Comparison of ENCODE assay signal across 1 fruit fly cellular context in genomic region chrX:6662876-6663551, dm6.
TF ChIP-seq lines count a peak whose summit lies in the region.

No protein-coding gene starts in this region.

TF ChIP-seq in whole organism, embryonic, 481 proteins besides CTCF, POLR2A, EP300 and RAD21 (continued from another document):
- no peak for TF ChIP-seq wor (GFP tag; IDR thresholded peaks at IDR 0.05; lab: Robert Waterston, UW)
- TF ChIP-seq Dip2 (GFP tag; IDR thresholded peaks at IDR 0.05; lab: Robert Waterston, UW) = no peak
- no peak for TF ChIP-seq CG7928 (GFP tag; optimal IDR thresholded peaks at IDR 0.05; lab: Kevin White, UChicago)
- TF ChIP-seq lab (GFP tag; optimal IDR thresholded peaks at IDR 0.05; lab: Kevin White, UChicago) = peak; percentile 58
- no peak for TF ChIP-seq hkb (optimal IDR thresholded peaks at IDR 0.05; lab: Kevin White, UChicago)
- TF ChIP-seq hkb (GFP tag; IDR thresholded peaks at IDR 0.05; lab: Robert Waterston, UW) = peak; percentile 52
- TF ChIP-seq slbo (GFP tag; IDR thresholded peaks at IDR 0.05; lab: Robert Waterston, UW) = peak; percentile 65
- TF ChIP-seq ash1 (GFP tag; optimal IDR thresholded peaks at IDR 0.05; lab: Kevin White, UChicago) = no peak
- TF ChIP-seq ato (GFP tag; IDR thresholded peaks at IDR 0.05; lab: Robert Waterston, UW; ENCODE audit: partially characterized antibody) = no peak
- peak; percentile 37 for TF ChIP-seq CG8944 (GFP tag; optimal IDR thresholded peaks at IDR 0.05; lab: Kevin White, UChicago)
- TF ChIP-seq sna (GFP tag; IDR thresholded peaks at IDR 0.05; lab: Robert Waterston, UW; ENCODE audit: partially characterized antibody) = no peak
- no peak for TF ChIP-seq br (optimal IDR thresholded peaks at IDR 0.05; lab: Kevin White, UChicago)
- TF ChIP-seq otp (GFP tag; IDR thresholded peaks at IDR 0.05; lab: Robert Waterston, UW) = peak; percentile 52; the same call in 1 of the 3 replicates
- peak; percentile 19 for TF ChIP-seq CG17359 (tag; optimal IDR thresholded peaks at IDR 0.05; lab: Kevin White, UChicago)
- peak; percentile 56 for TF ChIP-seq CG15269 (tag; optimal IDR thresholded peaks at IDR 0.05; lab: Kevin White, UChicago)
- TF ChIP-seq az2 (GFP tag; optimal IDR thresholded peaks at IDR 0.05; lab: Kevin White, UChicago) = no peak
- TF ChIP-seq CG7357 (GFP tag; IDR thresholded peaks at IDR 0.05; lab: Robert Waterston, UW) = no peak
- TF ChIP-seq CG10366 (GFP tag; IDR thresholded peaks at IDR 0.05; lab: Robert Waterston, UW) = peak; percentile 24; the same call in 1 of the 2 replicates
- TF ChIP-seq ttk (GFP tag; IDR thresholded peaks at IDR 0.05; lab: Robert Waterston, UW) = peak; percentile 35; the same call in 1 of the 2 replicates
- TF ChIP-seq ac (GFP tag; optimal IDR thresholded peaks at IDR 0.05; lab: Kevin White, UChicago) = no peak
- TF ChIP-seq Bdp1 (GFP tag; optimal IDR thresholded peaks at IDR 0.05; lab: Kevin White, UChicago) = no peak
- TF ChIP-seq CG14441 (GFP tag; IDR thresholded peaks at IDR 0.05; lab: Robert Waterston, UW) = peak; percentile 93
- TF ChIP-seq Atf-2 (GFP tag; optimal IDR thresholded peaks at IDR 0.05; lab: Kevin White, UChicago) = peak; percentile 15
- peak; percentile 26 for TF ChIP-seq phol (tag; optimal IDR thresholded peaks at IDR 0.05; lab: Kevin White, UChicago)
- TF ChIP-seq dysf (GFP tag; IDR thresholded peaks at IDR 0.05; lab: Robert Waterston, UW) = peak; percentile 70
- peak; percentile 38; the same call in 1 of the 2 replicates for TF ChIP-seq ranshi (GFP tag; IDR thresholded peaks at IDR 0.05; lab: Robert Waterston, UW)
- TF ChIP-seq yki (optimal IDR thresholded peaks at IDR 0.05; lab: Kevin White, UChicago) = no peak
- no peak for TF ChIP-seq ERR (GFP tag; optimal IDR thresholded peaks at IDR 0.05; lab: Kevin White, UChicago)
- TF ChIP-seq bsh (GFP tag; optimal IDR thresholded peaks at IDR 0.05; lab: Kevin White, UChicago) = peak in 1 of 2 experiments; percentile 8
- TF ChIP-seq NC2β (GFP tag; optimal IDR thresholded peaks at IDR 0.05; lab: Kevin White, UChicago) = no peak
- no peak for TF ChIP-seq chinmo (GFP tag; IDR thresholded peaks at IDR 0.05; lab: Robert Waterston, UW; ENCODE audit: partially characterized antibody)
- no peak for TF ChIP-seq CG4730 (GFP tag; IDR thresholded peaks at IDR 0.05; lab: Robert Waterston, UW)
- TF ChIP-seq CG6854 (GFP tag; optimal IDR thresholded peaks at IDR 0.05; lab: Kevin White, UChicago) = no peak
- peak; percentile 48 for TF ChIP-seq pho (GFP tag; optimal IDR thresholded peaks at IDR 0.05; lab: Kevin White, UChicago)
- TF ChIP-seq bowl (GFP tag; IDR thresholded peaks at IDR 0.05; lab: Robert Waterston, UW) = no peak
- no peak for TF ChIP-seq CG10959 (GFP tag; IDR thresholded peaks at IDR 0.05; lab: Robert Waterston, UW)
- TF ChIP-seq fd3F (GFP tag; optimal IDR thresholded peaks at IDR 0.05; lab: Kevin White, UChicago) = peak; percentile 35
- peak; percentile 31 for TF ChIP-seq Asciz (GFP tag; optimal IDR thresholded peaks at IDR 0.05; lab: Kevin White, UChicago)
- no peak for TF ChIP-seq hth (optimal IDR thresholded peaks at IDR 0.05; lab: Kevin White, UChicago)
- TF ChIP-seq NfI (GFP tag; optimal IDR thresholded peaks at IDR 0.05; lab: Kevin White, UChicago) = peak; percentile 31
- TF ChIP-seq al (GFP tag; IDR thresholded peaks at IDR 0.05; lab: Robert Waterston, UW) = peak; percentile 49; the same call in 1 of the 2 replicates
- TF ChIP-seq sr (GFP tag; IDR thresholded peaks at IDR 0.05; lab: Robert Waterston, UW) = no peak
- TF ChIP-seq CG34224 (GFP tag; IDR thresholded peaks at IDR 0.05; lab: Robert Waterston, UW; ENCODE audit: partially characterized antibody) = no peak
- TF ChIP-seq lmd (GFP tag; IDR thresholded peaks at IDR 0.05; lab: Robert Waterston, UW) = peak; percentile 69
- TF ChIP-seq CG12942 (GFP tag; optimal IDR thresholded peaks at IDR 0.05; lab: Kevin White, UChicago) = no peak
- peak; percentile 49 for TF ChIP-seq Xbp1 (GFP tag; optimal IDR thresholded peaks at IDR 0.05; lab: Kevin White, UChicago)
- TF ChIP-seq wek (GFP tag; optimal IDR thresholded peaks at IDR 0.05; lab: Kevin White, UChicago) = no peak
- no peak for TF ChIP-seq disco-r (GFP tag; optimal IDR thresholded peaks at IDR 0.05; lab: Kevin White, UChicago)
- TF ChIP-seq salm (tag; optimal IDR thresholded peaks at IDR 0.05; lab: Kevin White, UChicago) = no peak
- TF ChIP-seq CG1233 (GFP tag; optimal IDR thresholded peaks at IDR 0.05; lab: Kevin White, UChicago) = no peak
- peak; percentile 4 for TF ChIP-seq cwo (GFP tag; optimal IDR thresholded peaks at IDR 0.05; lab: Kevin White, UChicago)
- no peak for TF ChIP-seq cad (GFP tag; optimal IDR thresholded peaks at IDR 0.05; lab: Kevin White, UChicago)
- peak; percentile 28 for TF ChIP-seq esg (GFP tag; conservative IDR thresholded peaks at IDR 0.05; lab: Robert Waterston, UW)
- no peak for TF ChIP-seq caup (GFP tag; optimal IDR thresholded peaks at IDR 0.05; lab: Kevin White, UChicago; ENCODE audit: severe bottlenecking)
- TF ChIP-seq psq (GFP tag; optimal IDR thresholded peaks at IDR 0.05; lab: Kevin White, UChicago) = no peak
- peak; percentile 21 for TF ChIP-seq CG8388 (GFP tag; optimal IDR thresholded peaks at IDR 0.05; lab: Kevin White, UChicago)
- no peak for TF ChIP-seq zfh1 (GFP tag; IDR thresholded peaks at IDR 0.05; lab: Robert Waterston, UW)
- no peak for TF ChIP-seq gfzf (GFP tag; optimal IDR thresholded peaks at IDR 0.05; lab: Kevin White, UChicago)
- peak; percentile 55 for TF ChIP-seq Meics (GFP tag; optimal IDR thresholded peaks at IDR 0.05; lab: Kevin White, UChicago)
- no peak for TF ChIP-seq fru (optimal IDR thresholded peaks at IDR 0.05; lab: Kevin White, UChicago)
- TF ChIP-seq aop (GFP tag; IDR thresholded peaks at IDR 0.05; lab: Robert Waterston, UW) = no peak
- TF ChIP-seq Ada2b (GFP tag; IDR thresholded peaks at IDR 0.05; lab: Robert Waterston, UW) = peak; percentile 49; the same call in 1 of the 2 replicates
- TF ChIP-seq tin (GFP tag; optimal IDR thresholded peaks at IDR 0.05; lab: Kevin White, UChicago) = peak; percentile 11
- no peak for TF ChIP-seq Myb (GFP tag; optimal IDR thresholded peaks at IDR 0.05; lab: Kevin White, UChicago)
- TF ChIP-seq gcm (GFP tag; optimal IDR thresholded peaks at IDR 0.05; lab: Kevin White, UChicago) = no peak
- no peak for TF ChIP-seq chm (GFP tag; IDR thresholded peaks at IDR 0.05; lab: Robert Waterston, UW)
- peak; percentile 23 for TF ChIP-seq CG15514 (GFP tag; optimal IDR thresholded peaks at IDR 0.05; lab: Kevin White, UChicago)
- no peak for TF ChIP-seq CG7745 (tag; optimal IDR thresholded peaks at IDR 0.05; lab: Kevin White, UChicago)
- no peak for TF ChIP-seq B-H2 (GFP tag; optimal IDR thresholded peaks at IDR 0.05; lab: Kevin White, UChicago)
- no peak for TF ChIP-seq CG17802 (tag; optimal IDR thresholded peaks at IDR 0.05; lab: Kevin White, UChicago)
- no peak for TF ChIP-seq CG4707 (GFP tag; optimal IDR thresholded peaks at IDR 0.05; lab: Kevin White, UChicago)
- no peak for TF ChIP-seq nau (GFP tag; optimal IDR thresholded peaks at IDR 0.05; lab: Kevin White, UChicago)
- no peak for TF ChIP-seq knrl (GFP tag; IDR thresholded peaks at IDR 0.05; lab: Robert Waterston, UW; ENCODE audit: partially characterized antibody)
- TF ChIP-seq Awh (GFP tag; IDR thresholded peaks at IDR 0.05; lab: Robert Waterston, UW) = no peak
- peak; percentile 68; the same call in 2 of the 3 replicates for TF ChIP-seq Optix (GFP tag; IDR thresholded peaks at IDR 0.05; lab: Robert Waterston, UW)
- no peak for TF ChIP-seq CG17186 (GFP tag; optimal IDR thresholded peaks at IDR 0.05; lab: Kevin White, UChicago)
- no peak for TF ChIP-seq Vsx1 (GFP tag; optimal IDR thresholded peaks at IDR 0.05; lab: Kevin White, UChicago)
- no peak for TF ChIP-seq z (GFP tag; IDR thresholded peaks at IDR 0.05; lab: Robert Waterston, UW)
- peak; percentile 12 for TF ChIP-seq chn (GFP tag; optimal IDR thresholded peaks at IDR 0.05; lab: Kevin White, UChicago)
- no peak for TF ChIP-seq gro (GFP tag; optimal IDR thresholded peaks at IDR 0.05; lab: Kevin White, UChicago)
- no peak for TF ChIP-seq CG1602 (GFP tag; optimal IDR thresholded peaks at IDR 0.05; lab: Kevin White, UChicago)
- TF ChIP-seq CG10274 (GFP tag; optimal IDR thresholded peaks at IDR 0.05; lab: Kevin White, UChicago) = no peak
- TF ChIP-seq CG2129 (GFP tag; IDR thresholded peaks at IDR 0.05; lab: Robert Waterston, UW; ENCODE audit: partially characterized antibody) = no peak
- TF ChIP-seq CG34376 (GFP tag; optimal IDR thresholded peaks at IDR 0.05; lab: Kevin White, UChicago) = no peak
- TF ChIP-seq CG13775 (GFP tag; optimal IDR thresholded peaks at IDR 0.05; lab: Kevin White, UChicago) = no peak
- TF ChIP-seq CG2202 (tag; optimal IDR thresholded peaks at IDR 0.05; lab: Kevin White, UChicago) = no peak
- TF ChIP-seq CG7987 (GFP tag; optimal IDR thresholded peaks at IDR 0.05; lab: Kevin White, UChicago) = no peak
- TF ChIP-seq Pdp1 (GFP tag; optimal IDR thresholded peaks at IDR 0.05; lab: Kevin White, UChicago) = peak; percentile 15 to 24
